Fruit fly (Drosophila melanogaster) whole organism, pupa: ENCODE measurements around the gene Orp8.

ENCODE experiments used
- CG10348 ChIP-seq: fragments of 200-800 bp; sonication (Bioruptor generic); IDR thresholded peaks from 2 replicates; pipeline ENCODE4 v1.3.6; 2022; ENCODE audit warnings: missing biosample characterization, missing genetic modification characterization
- CG12605 ChIP-seq: fragments of 200-800 bp; sonication (Bioruptor generic); IDR thresholded peaks from 2 replicates; pipeline ENCODE4 v1.3.6; 2022; ENCODE audit warnings: missing biosample characterization, missing genetic modification characterization
- CG13204 ChIP-seq: fragments of 200-800 bp; sonication (Bioruptor generic); optimal IDR thresholded peaks from 2 replicates; lab custom pipeline; 2018; ENCODE audit warnings: missing biosample characterization, mild to moderate bottlenecking, missing genetic modification characterization, moderate library complexity
- CG14655 ChIP-seq: fragments of 200-800 bp; sonication (Bioruptor generic); optimal IDR thresholded peaks from 3 replicates; lab custom pipeline; 2017; ENCODE audit warnings: mild to moderate bottlenecking, missing biosample characterization, missing genetic modification reagents, missing genetic modification characterization
- CG15710 ChIP-seq: fragments of 200-800 bp; sonication (Bioruptor generic); optimal IDR thresholded peaks from 2 replicates; lab custom pipeline; 2018; ENCODE audit warnings: missing biosample characterization, mild to moderate bottlenecking, missing genetic modification characterization, moderate library complexity
- CG17806 ChIP-seq: fragments of 200-800 bp; sonication (Bioruptor generic); optimal IDR thresholded peaks from 2 replicates; lab custom pipeline; 2018; ENCODE audit warnings: missing biosample characterization, mild to moderate bottlenecking, missing genetic modification characterization, moderate library complexity
- CG32121 ChIP-seq: fragments of 200-800 bp; sonication (Bioruptor generic); IDR thresholded peaks from 2 replicates; pipeline ENCODE4 v1.3.6; 2022; ENCODE audit warnings: missing biosample characterization, missing genetic modification characterization
- CG34367 ChIP-seq: fragments of 200-800 bp; sonication (Bioruptor generic); optimal IDR thresholded peaks from 2 replicates; lab custom pipeline; 2018; ENCODE audit warnings: missing biosample characterization, mild to moderate bottlenecking, missing genetic modification characterization
- CG4496 ChIP-seq: fragments of 200-800 bp; sonication (Bioruptor generic); IDR thresholded peaks from 3 replicates; pipeline ENCODE4 v1.3.6; 2022; ENCODE audit warnings: missing biosample characterization, missing genetic modification characterization
- CG8159 ChIP-seq: fragments of 200-800 bp; sonication (Bioruptor generic); optimal IDR thresholded peaks from 3 replicates; lab custom pipeline; 2018; ENCODE audit warnings: missing biosample characterization, mild to moderate bottlenecking, missing genetic modification characterization, moderate library complexity
- CG8301 ChIP-seq: fragments of 200-800 bp; sonication (Bioruptor generic); optimal IDR thresholded peaks from 2 replicates; lab custom pipeline; 2018; ENCODE audit warnings: missing biosample characterization, mild to moderate bottlenecking, missing genetic modification characterization
- CG9948 ChIP-seq: fragments of 200-800 bp; sonication (Bioruptor generic); optimal IDR thresholded peaks from 2 replicates; lab custom pipeline; 2018; ENCODE audit warnings: missing biosample characterization, mild to moderate bottlenecking, missing genetic modification characterization, moderate library complexity
- D1 ChIP-seq: fragments of 200-800 bp; sonication (Bioruptor generic); optimal IDR thresholded peaks from 2 replicates; lab custom pipeline; 2018; ENCODE audit warnings: missing biosample characterization, mild to moderate bottlenecking, missing genetic modification characterization, moderate library complexity
- EcR ChIP-seq: fragments of 200-800 bp; sonication (Bioruptor generic); optimal IDR thresholded peaks from 3 replicates; lab custom pipeline; 2019; ENCODE audit warnings: missing biosample characterization, missing genetic modification characterization, mild to moderate bottlenecking, moderate library complexity, missing genetic modification reagents
- Ets98B ChIP-seq: fragments of 200-800 bp; sonication (Bioruptor generic); IDR thresholded peaks from 2 replicates; pipeline ENCODE4 v1.3.6; 2022; ENCODE audit warnings: missing biosample characterization, missing genetic modification characterization
- Pif1A ChIP-seq: fragments of 200-800 bp; sonication (Bioruptor generic); optimal IDR thresholded peaks from 3 replicates; lab custom pipeline; 2016; ENCODE audit warnings: missing biosample characterization, missing genetic modification characterization
- Pif1B ChIP-seq: fragments of 200-800 bp; sonication (Bioruptor generic); optimal IDR thresholded peaks from 3 replicates; lab custom pipeline; 2016; ENCODE audit warnings: missing biosample characterization, missing genetic modification characterization
- Snoo ChIP-seq: fragments of 200-800 bp; sonication (Bioruptor generic); optimal IDR thresholded peaks from 3 replicates; lab custom pipeline; 2017; ENCODE audit warnings: missing biosample characterization, mild to moderate bottlenecking, missing genetic modification characterization, inconsistent platforms
- fd96Ca ChIP-seq: fragments of 200-800 bp; sonication (Bioruptor generic); IDR thresholded peaks from 3 replicates; pipeline ENCODE4 v1.3.6; 2022; ENCODE audit warnings: missing biosample characterization, missing genetic modification characterization
- gl ChIP-seq: fragments of 200-800 bp; sonication (Bioruptor generic); optimal IDR thresholded peaks from 2 replicates; lab custom pipeline; 2018; ENCODE audit warnings: missing biosample characterization, mild to moderate bottlenecking, missing genetic modification characterization
- rn ChIP-seq: fragments of 200-800 bp; sonication (Bioruptor generic); IDR thresholded peaks from 2 replicates; pipeline ENCODE4 v1.3.6; 2022; ENCODE audit warnings: missing biosample characterization, missing genetic modification characterization

Orp8 gene

DNA sequence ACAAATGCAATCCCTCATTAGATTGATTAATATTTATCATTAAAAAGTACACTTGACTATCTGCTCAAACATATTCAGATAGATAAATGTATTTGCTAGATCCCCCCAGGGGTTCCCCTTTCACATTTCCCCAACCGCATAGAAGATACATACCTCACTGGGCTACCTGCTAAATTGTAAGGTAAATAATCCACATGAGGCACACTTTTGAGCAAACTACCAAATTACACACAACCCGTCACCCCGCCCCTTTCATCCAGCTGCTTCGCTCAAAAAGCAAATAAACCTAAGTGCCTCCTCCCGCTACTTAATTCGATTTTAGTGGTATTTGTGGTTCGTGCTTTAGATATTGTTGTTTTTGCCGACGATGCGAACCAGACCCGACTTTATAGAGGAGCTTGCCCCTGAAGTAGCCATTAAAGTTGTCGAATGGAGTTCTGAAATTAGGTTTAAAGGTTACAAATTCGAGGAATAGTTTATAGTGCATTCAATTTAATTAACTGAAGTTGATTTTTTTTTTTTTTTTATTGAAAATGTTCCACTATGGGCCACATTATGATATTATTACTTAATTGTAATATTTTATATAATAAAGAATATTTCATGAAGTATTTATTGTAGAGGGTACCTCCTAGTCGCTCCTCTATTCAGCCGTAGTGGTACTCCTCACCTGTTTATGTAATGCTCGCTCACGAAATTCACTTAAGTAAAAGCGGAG is 46.1 kb upstream of the Orp8 start:
- TF ChIP-seq gl (tag; lab: Kevin White, UChicago) (no peak), CG32121 (no peak), CG14655 (GFP tag; lab: Kevin White, UChicago) (no peak), CG4496 (no peak)
- TF ChIP-seq, all 21 proteins: peak for 0

dm6 chr3R:20263793-20264483 is 45.2 kb upstream of the Orp8 start:
- TF ChIP-seq gl (tag; lab: Kevin White, UChicago) (peak; percentile 17), CG13204 (GFP tag; lab: Kevin White, UChicago) (no peak), CG9948 (tag; lab: Kevin White, UChicago) (no peak), rn (GFP tag; lab: Robert Waterston, UW) (no peak), CG15710 (tag; lab: Kevin White, UChicago) (no peak), CG34367 (tag; lab: Kevin White, UChicago) (no peak), CG14655 (GFP tag; lab: Kevin White, UChicago) (no peak), fd96Ca (GFP tag; lab: Robert Waterston, UW) (no peak), CG32121 (no peak), CG12605 (GFP tag; lab: Robert Waterston, UW) (no peak), Pif1B (GFP tag; lab: Kevin White, UChicago) (no peak), Ets98B (no peak), CG4496 (no peak), Snoo (tag; lab: Kevin White, UChicago) (no peak), D1 (tag; lab: Kevin White, UChicago) (no peak), CG8159 (tag; lab: Kevin White, UChicago) (peak; percentile 25), CG10348 (GFP tag; lab: Robert Waterston, UW) (no peak), EcR (GFP tag; lab: Kevin White, UChicago) (peak; percentile 47), CG8301 (tag; lab: Kevin White, UChicago) (no peak)

DNA sequence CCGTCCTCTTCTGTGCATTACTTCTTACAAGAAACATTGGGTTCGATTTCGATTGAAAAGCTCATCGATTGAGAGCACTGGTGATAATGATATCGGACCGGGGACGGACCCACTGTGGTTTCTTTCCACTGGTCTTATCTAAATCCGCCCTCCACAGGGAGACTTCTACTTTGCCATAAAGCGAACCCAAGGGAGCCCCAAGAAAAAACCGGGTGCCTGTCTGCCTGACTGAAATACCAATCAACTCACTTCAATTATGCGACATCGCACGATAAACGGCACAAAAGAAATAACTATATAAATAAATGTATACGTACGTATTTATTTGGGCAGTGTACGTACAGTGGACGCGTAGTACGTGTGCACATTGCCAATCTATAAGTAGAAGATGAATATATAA is 44.4 kb upstream of the Orp8 start:
- peak; percentile 44; the same call in 1 of the 3 replicates for TF ChIP-seq fd96Ca (GFP tag; lab: Robert Waterston, UW)
- TF ChIP-seq CG34367 (tag; lab: Kevin White, UChicago): no peak
- TF ChIP-seq Pif1B (GFP tag; lab: Kevin White, UChicago): no peak
- no peak for TF ChIP-seq CG8301 (tag; lab: Kevin White, UChicago)
- TF ChIP-seq CG15710 (tag; lab: Kevin White, UChicago): no peak
- peak; percentile 29 for TF ChIP-seq CG8159 (tag; lab: Kevin White, UChicago)
- no peak for TF ChIP-seq gl (tag; lab: Kevin White, UChicago)
- no peak for TF ChIP-seq EcR (GFP tag; lab: Kevin White, UChicago)
- TF ChIP-seq CG9948 (tag; lab: Kevin White, UChicago): peak; percentile 15
- peak; percentile 7 for TF ChIP-seq Snoo (tag; lab: Kevin White, UChicago)
- no peak for TF ChIP-seq D1 (tag; lab: Kevin White, UChicago)
- TF ChIP-seq CG13204 (GFP tag; lab: Kevin White, UChicago): no peak
- no peak for TF ChIP-seq CG17806
- TF ChIP-seq CG12605 (GFP tag; lab: Robert Waterston, UW): no peak
- TF ChIP-seq Pif1A (GFP tag; lab: Kevin White, UChicago): no peak
- no peak for TF ChIP-seq CG32121
- no peak for TF ChIP-seq CG10348 (GFP tag; lab: Robert Waterston, UW)
- TF ChIP-seq rn (GFP tag; lab: Robert Waterston, UW): no peak
- 0 out of 2 replicates have a peak, but pooled peaks have one; percentile 15 for TF ChIP-seq Ets98B
- TF ChIP-seq CG14655 (GFP tag; lab: Kevin White, UChicago): no peak
- TF ChIP-seq CG4496: 0 out of 3 replicates have a peak, but pooled peaks have one; percentile 8

- no peak for TF ChIP-seq CG15710 (tag; lab: Kevin White, UChicago)
- TF ChIP-seq CG8301 (tag; lab: Kevin White, UChicago): peak; percentile 14
- peak; percentile 37 for TF ChIP-seq CG14655 (GFP tag; lab: Kevin White, UChicago)
- TF ChIP-seq CG9948 (tag; lab: Kevin White, UChicago): no peak
Measured at dm6 chr3R:20265239-20265846, 43.8 kb upstream of the Orp8 start.

- no peak for TF ChIP-seq Ets98B
- TF ChIP-seq fd96Ca (GFP tag; lab: Robert Waterston, UW): 0 out of 3 replicates have a peak, but pooled peaks have one; percentile 17
Measured at dm6 chr3R:20265969-20266368, 43.2 kb upstream of the Orp8 start.

- TF ChIP-seq CG9948 (tag; lab: Kevin White, UChicago) (no peak), CG32121 (no peak), CG12605 (GFP tag; lab: Robert Waterston, UW) (no peak), CG34367 (tag; lab: Kevin White, UChicago) (no peak), CG8159 (tag; lab: Kevin White, UChicago) (no peak), Pif1B (GFP tag; lab: Kevin White, UChicago) (no peak), Pif1A (GFP tag; lab: Kevin White, UChicago) (no peak), CG13204 (GFP tag; lab: Kevin White, UChicago) (no peak), CG8301 (tag; lab: Kevin White, UChicago) (no peak), Snoo (tag; lab: Kevin White, UChicago) (no peak), EcR (GFP tag; lab: Kevin White, UChicago) (no peak), fd96Ca (GFP tag; lab: Robert Waterston, UW) (no peak), CG10348 (GFP tag; lab: Robert Waterston, UW) (no peak), CG15710 (tag; lab: Kevin White, UChicago) (no peak), rn (GFP tag; lab: Robert Waterston, UW) (no peak), gl (tag; lab: Kevin White, UChicago) (no peak)
Measured at dm6 chr3R:20273568-20273967, 35.6 kb upstream of the Orp8 start.
